Worm (Caenorhabditis elegans) whole organism, L1 larva: ENCODE data around the gene F07D3.3.

Experiments used
- C04F5.9 ChIP-seq: sonication (generic microtip); optimal IDR thresholded peaks from 2 replicates; lab custom pipeline; 2016; ENCODE audit warnings: missing genetic modification characterization, missing compliant biosample characterization
- C16A3.4 ChIP-seq: fragments of 150-350 bp; optimal IDR thresholded peaks from 2 replicates; lab custom pipeline; 2014; ENCODE audit warnings: missing biosample characterization, missing genetic modification characterization
- ama-1 ChIP-seq: fragments of 150-350 bp; optimal IDR thresholded peaks from 2 replicates; lab custom pipeline; 2014
- dpl-1 ChIP-seq, 3 experiments: fragments of 150-350 bp in 2 of 3; sonication (generic microtip) in 1 of 3; optimal IDR thresholded peaks; 2 replicates each; lab custom pipeline; 2014 to 2017; ENCODE audit warnings: missing biosample characterization in 3 of 3, missing genetic modification characterization in 3 of 3, missing genetic modification reagents in 3 of 3
- egl-13 ChIP-seq: sonication (generic microtip); optimal IDR thresholded peaks from 2 replicates; lab custom pipeline; 2016; ENCODE audit warnings: missing genotype, missing genetic modification reagents, missing genetic modification characterization, missing compliant biosample characterization
- jun-1 ChIP-seq: fragments of 150-350 bp; optimal IDR thresholded peaks from 2 replicates; lab custom pipeline; 2014; ENCODE audit warnings: missing biosample characterization, missing genetic modification reagents, missing genetic modification characterization
- lin-14 ChIP-seq: fragments of 200-800 bp; sonication (Bioruptor generic); optimal IDR thresholded peaks from 2 replicates; lab custom pipeline; 2018; ENCODE audit warnings: mild to moderate bottlenecking, missing genetic modification characterization, moderate library complexity, missing compliant biosample characterization
- lin-35 ChIP-seq, 2 experiments: fragments of 150-350 bp; optimal IDR thresholded peaks; 2 replicates each; lab custom pipeline; 2014; ENCODE audit warnings: missing biosample characterization in 2 of 2, missing genetic modification characterization in 2 of 2, missing genetic modification reagents in 2 of 2
- mab-9 ChIP-seq: fragments of 200-800 bp; sonication (Bioruptor generic); IDR thresholded peaks from 2 replicates; pipeline ENCODE4 v1.3.6; 2022; ENCODE audit warnings: missing genetic modification reagents, missing genetic modification characterization, missing compliant biosample characterization
- nhr-12 ChIP-seq: sonication (generic microtip); optimal IDR thresholded peaks from 2 replicates; lab custom pipeline; 2017; ENCODE audit warnings: missing biosample characterization, missing genetic modification characterization
- nhr-85 ChIP-seq: sonication (generic microtip); peaks from one replicate; lab custom pipeline; 2016; ENCODE audit warnings: missing genetic modification characterization, inconsistent platforms, missing compliant biosample characterization
- pag-3 ChIP-seq: sonication (generic microtip); optimal IDR thresholded peaks from 2 replicates; lab custom pipeline; 2017; ENCODE audit warnings: missing genetic modification characterization, mild to moderate bottlenecking, missing compliant biosample characterization, antibody characterized with exemption, borderline replicate concordance; ENCODE audit not compliant: insufficient read depth
- swsn-7 ChIP-seq: sonication (generic microtip); optimal IDR thresholded peaks from 2 replicates; lab custom pipeline; 2016; ENCODE audit warnings: missing genetic modification characterization, missing compliant biosample characterization
- tlp-1 ChIP-seq: fragments of 150-350 bp; optimal IDR thresholded peaks from 2 replicates; lab custom pipeline; 2014; ENCODE audit warnings: missing biosample characterization, missing genetic modification characterization
- unc-98 ChIP-seq: fragments of 200-800 bp; sonication (Bioruptor generic); IDR thresholded peaks from 2 replicates; pipeline ENCODE4 v1.3.6; 2022; ENCODE audit warnings: missing genetic modification characterization, missing compliant biosample characterization
- zag-1 ChIP-seq: fragments of 150-350 bp; optimal IDR thresholded peaks from 2 replicates; lab custom pipeline; 2014; ENCODE audit warnings: missing biosample characterization, missing genetic modification characterization
- zip-4 ChIP-seq: fragments of 200-800 bp; sonication (Bioruptor generic); optimal IDR thresholded peaks from 2 replicates; lab custom pipeline; 2018; ENCODE audit warnings: mild to moderate bottlenecking, missing genetic modification characterization, moderate library complexity, missing compliant biosample characterization
- ztf-11 ChIP-seq, 2 experiments: sonication (generic microtip); optimal IDR thresholded peaks; 2 replicates each; lab custom pipeline; 2016 to 2017; ENCODE audit warnings: missing genetic modification characterization in 2 of 2, missing biosample characterization in 1 of 2, missing compliant biosample characterization in 1 of 2

The F07D3.3 gene

DNA sequence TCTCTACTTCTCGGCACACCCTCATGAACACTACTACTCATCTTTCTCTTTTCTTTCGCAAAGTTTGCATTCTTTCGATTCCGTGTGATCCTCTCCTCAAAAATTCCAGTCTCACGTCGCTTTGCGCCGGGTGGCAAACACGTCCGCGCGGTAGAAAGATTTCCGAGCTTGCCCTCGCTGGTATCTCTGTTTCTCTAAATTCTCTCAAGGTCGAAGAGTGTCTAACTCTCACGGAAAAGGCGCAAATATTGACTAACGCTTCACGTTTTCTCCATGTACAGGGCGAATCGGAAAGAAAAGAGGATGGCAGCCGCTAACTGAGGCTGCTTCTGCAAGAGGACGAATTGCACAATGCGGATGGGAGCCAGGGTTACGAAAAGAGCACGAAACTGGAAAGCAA lies 39.8 kb downstream of the F07D3.3 start:
- TF ChIP-seq lin-14 (GFP tag; lab: Kevin White, UChicago) (peak; percentile 15), ztf-11 (tag; optimal IDR thresholded peaks at IDR 0.05; lab: Kevin White, UChicago) (no peak), lin-35 (GFP tag; optimal IDR thresholded peaks at IDR 0.05; lab: Kevin White, UChicago) (peak in 1 of 2 experiments; percentile 1)
- TF ChIP-seq, all 84 proteins: peak for 2

DNA sequence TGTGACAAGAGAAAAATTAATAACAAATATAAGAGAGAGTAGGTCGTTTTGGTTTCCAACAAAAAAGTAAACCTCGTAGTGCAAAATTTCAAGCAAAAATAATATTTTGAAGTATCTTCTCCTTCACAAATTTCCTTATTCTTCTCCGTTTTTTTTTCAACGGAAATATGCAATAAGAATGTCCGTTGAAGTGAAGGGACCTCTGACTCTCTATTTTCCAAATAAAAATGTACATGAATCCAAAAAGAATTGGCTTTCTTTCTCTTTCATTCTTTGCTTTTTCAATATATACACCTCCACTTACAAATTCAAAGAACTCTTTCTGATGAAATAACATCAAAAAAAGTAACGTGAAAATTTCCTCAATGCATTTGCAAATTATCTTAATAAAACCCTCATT lies 45.9 kb downstream of the F07D3.3 start, which contains the start of gene F36D4.1:
Gene F36D4.1, plus strand, starts transcription at position 301 of the 400 bp plus-strand sequence.
- TF ChIP-seq nhr-12 (no peak), egl-13 (tag; lab: Kevin White, UChicago) (no peak), mab-9 (GFP tag; lab: Robert Waterston, UW) (no peak), dpl-1 (GFP tag; optimal IDR thresholded peaks at IDR 0.05; lab: Kevin White, UChicago) (no peak), ama-1 (lab: Kevin White, UChicago) (no peak), tlp-1 (tag; lab: Kevin White, UChicago) (no peak), C16A3.4 (tag; lab: Kevin White, UChicago) (no peak)

DNA sequence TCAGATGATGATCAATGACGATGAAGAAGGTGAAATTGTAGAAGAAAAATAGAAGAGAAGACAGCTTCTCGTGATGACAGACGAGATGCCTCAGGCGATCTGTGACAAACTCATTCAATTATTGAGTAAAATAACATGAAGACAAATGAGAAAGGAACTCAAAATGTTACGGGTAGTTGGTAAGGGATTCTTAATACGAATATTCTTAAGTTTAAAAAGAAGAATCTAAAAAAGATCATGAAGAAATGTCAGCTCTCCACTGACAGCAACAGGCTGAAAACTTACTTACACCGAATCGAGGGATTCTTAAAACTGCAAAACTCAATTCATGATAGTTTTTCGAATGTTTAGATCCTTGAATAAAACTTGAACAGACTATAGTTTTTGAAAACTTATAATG lies 48.0 kb downstream of the F07D3.3 start, which contains the start of gene F36D4.4:
Gene F36D4.4, minus strand, starts transcription at position 101 of the 400 bp plus-strand sequence.
- TF ChIP-seq unc-98 (GFP tag; lab: Robert Waterston, UW) (no peak), ztf-11 (tag; optimal IDR thresholded peaks at IDR 0.05; lab: Kevin White, UChicago) (no peak), lin-35 (GFP tag; optimal IDR thresholded peaks at IDR 0.05; lab: Kevin White, UChicago) (no peak), nhr-85 (tag; lab: Kevin White, UChicago) (no peak), zip-4 (GFP tag; lab: Kevin White, UChicago) (no peak), tlp-1 (tag; lab: Kevin White, UChicago) (no peak), swsn-7 (tag; lab: Kevin White, UChicago) (no peak), pag-3 (tag; lab: Kevin White, UChicago) (no peak), jun-1 (tag; lab: Kevin White, UChicago) (no peak), zag-1 (tag; lab: Kevin White, UChicago) (no peak), C04F5.9 (no peak)
